Fruit fly (Drosophila melanogaster): ENCODE results near the gene CG12499.

dm6 chr3R:22492767-22493166, 46.4 kb upstream of the CG12499 start, which contains the start of gene tHMG2:
- TF ChIP-seq rn (GFP tag; IDR thresholded peaks at IDR 0.05) (no peak), CG8301 (tag; optimal IDR thresholded peaks at IDR 0.05) (no peak), CG12605 (GFP tag; IDR thresholded peaks at IDR 0.05) (no peak), gl (tag; optimal IDR thresholded peaks at IDR 0.05) (no peak), CG32121 (GFP tag; IDR thresholded peaks at IDR 0.05) (no peak), EcR (GFP tag; optimal IDR thresholded peaks at IDR 0.05) (no peak), CG15710 (tag; optimal IDR thresholded peaks at IDR 0.05) (no peak), CG4496 (GFP tag; IDR thresholded peaks at IDR 0.05) (no peak), Ets98B (GFP tag; IDR thresholded peaks at IDR 0.05) (no peak), fd96Ca (GFP tag; IDR thresholded peaks at IDR 0.05) (no peak), CG9948 (tag; optimal IDR thresholded peaks at IDR 0.05) (no peak), CG10348 (GFP tag; IDR thresholded peaks at IDR 0.05) (no peak), Pif1B (GFP tag; optimal IDR thresholded peaks at IDR 0.05) (no peak)

Data from whole organism, pupa.